Worm (Caenorhabditis elegans): ENCODE results near the gene sdz-24.
"Not testable (repeated sequence)": the region's sequence is repeated elsewhere in the genome, so short reads cannot be mapped to it uniquely, and the experiment has no call there.

DNA sequence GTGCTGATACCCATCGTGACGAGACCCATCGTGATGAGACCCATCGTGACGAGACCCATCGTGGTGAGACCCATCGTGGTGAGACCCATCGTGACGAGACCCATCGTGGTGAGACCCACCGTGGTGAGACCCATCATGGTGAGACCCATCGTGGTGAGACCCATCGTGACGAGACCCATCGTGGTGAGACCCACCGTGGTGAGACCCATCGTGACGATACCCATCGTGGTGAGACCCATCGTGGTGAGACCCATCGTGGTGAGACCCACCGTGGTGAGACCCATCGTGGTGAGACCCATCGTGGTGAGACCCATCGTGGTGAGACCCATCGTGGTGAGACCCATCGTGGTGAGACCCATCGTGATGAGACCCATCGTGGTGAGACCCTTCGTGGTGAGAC, 40.0 kb downstream of the sdz-24 start:
- not testable (repeated sequence) for TF ChIP-seq T22C8.4 (GFP tag; IDR thresholded peaks at IDR 0.05); ztf-29 (GFP tag; IDR thresholded peaks at IDR 0.05); ref-1 (GFP tag; conservative IDR thresholded peaks at IDR 0.05); flt-1 (GFP tag; IDR thresholded peaks at IDR 0.05)
- 0 out of 2 replicates have a peak, but pooled peaks have one; percentile 45 for TF ChIP-seq tab-1 (GFP tag; IDR thresholded peaks at IDR 0.05)
